Fruit fly (Drosophila melanogaster): Measurements from ENCODE around the gene CG14518.

DNA sequence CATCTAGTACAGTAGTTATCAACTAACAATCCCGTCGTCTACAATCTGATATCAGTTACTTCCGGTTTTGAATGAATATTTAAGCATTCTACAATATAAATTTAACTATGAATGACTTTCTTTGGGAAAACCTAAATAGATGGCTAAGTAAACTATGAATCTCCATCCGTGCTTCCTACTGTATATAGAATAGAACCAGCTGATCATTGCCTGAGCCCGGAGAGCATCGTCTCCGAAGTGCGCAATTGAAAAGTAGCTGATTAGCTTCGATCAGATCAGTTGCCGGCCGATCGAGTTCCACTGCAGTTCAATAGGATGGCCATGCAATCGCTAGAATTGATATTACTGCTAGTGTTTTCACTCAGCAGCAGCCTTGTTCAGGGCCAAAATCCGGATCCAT is 26.0 kb downstream of the CG14518 start, which contains the start of gene CG11841:
- TF ChIP-seq psq (optimal IDR thresholded peaks at IDR 0.05) (no peak), ttk (optimal IDR thresholded peaks at IDR 0.05) (no peak)
